Worm (Caenorhabditis elegans) whole organism, L1 larva: ENCODE results near the gene T12D8.5.

Experiments
- isw-1 ChIP-seq: fragments of 200-800 bp; sonication (Bioruptor generic); IDR thresholded peaks from 2 replicates; pipeline ENCODE4 v1.3.6; 2022; ENCODE audit warnings: missing genetic modification characterization, missing compliant biosample characterization
- lin-39 ChIP-seq: fragments of 150-350 bp; optimal IDR thresholded peaks from 2 replicates; lab custom pipeline; 2014; ENCODE audit warnings: missing biosample characterization, missing genetic modification reagents, missing genetic modification characterization
- nhr-11 ChIP-seq: fragments of 150-350 bp; optimal IDR thresholded peaks from 2 replicates; lab custom pipeline; 2014; ENCODE audit warnings: missing biosample characterization, missing genetic modification characterization
- nhr-90 ChIP-seq: sonication (generic microtip); optimal IDR thresholded peaks from 2 replicates; lab custom pipeline; 2016; ENCODE audit warnings: mild to moderate bottlenecking, missing genetic modification characterization, missing compliant biosample characterization; ENCODE audit not compliant: poor library complexity

- TF ChIP-seq nhr-90 (tag; lab: Kevin White, UChicago) (peak; percentile 30), isw-1 (GFP tag; lab: Robert Waterston, UW) (no peak), nhr-11 (tag; lab: Kevin White, UChicago) (no peak), lin-39 (tag; lab: Kevin White, UChicago) (no peak)
These were observed 20.5 kb downstream of the T12D8.5 start, which contains the start of gene act-5 for ce11 chrIII:13606016-13606530.
